Fruit fly (Drosophila melanogaster) whole organism, embryonic: ENCODE results near the gene CG15170.

Experiments used
- B-H1 ChIP-seq: fragments of 200-800 bp; sonication (Bioruptor generic); IDR thresholded peaks from 3 replicates; pipeline ENCODE4 v1.3.6; 2022; ENCODE audit warnings: missing biosample characterization, missing genetic modification characterization
- Bgb ChIP-seq: fragments of 200-800 bp; sonication (Bioruptor generic); IDR thresholded peaks from 2 replicates; pipeline ENCODE4 v1.3.6; 2022; ENCODE audit warnings: missing biosample characterization, missing genetic modification characterization; ENCODE audit not compliant: partially characterized antibody
- Bteb2 ChIP-seq: fragments of 200-800 bp; sonication (Bioruptor generic); optimal IDR thresholded peaks from 2 replicates; lab custom pipeline; 2016; ENCODE audit warnings: missing biosample characterization, missing genetic modification characterization
- CG10267 ChIP-seq: fragments of 200-800 bp; sonication (Bioruptor generic); optimal IDR thresholded peaks from 2 replicates; lab custom pipeline; 2018; ENCODE audit warnings: missing biosample characterization, mild to moderate bottlenecking, missing genetic modification characterization, moderate library complexity
- CG10366 ChIP-seq: fragments of 200-800 bp; sonication (Bioruptor generic); IDR thresholded peaks from 2 replicates; pipeline ENCODE4 v1.3.6; 2022; ENCODE audit warnings: missing biosample characterization, missing genetic modification characterization
- CG10462 ChIP-seq: fragments of 200-800 bp; sonication (Bioruptor generic); optimal IDR thresholded peaks from 2 replicates; lab custom pipeline; 2016; ENCODE audit warnings: missing biosample characterization, missing genetic modification characterization
- CG10959 ChIP-seq: fragments of 200-800 bp; sonication (Bioruptor generic); IDR thresholded peaks from 2 replicates; pipeline ENCODE4 v1.3.6; 2022; ENCODE audit warnings: missing biosample characterization, missing genetic modification characterization
- CG12391 ChIP-seq: fragments of 200-800 bp; sonication (Bioruptor generic); optimal IDR thresholded peaks from 3 replicates; lab custom pipeline; 2018; ENCODE audit warnings: missing biosample characterization, mild to moderate bottlenecking, missing genetic modification characterization, moderate library complexity
- CG14860 ChIP-seq: fragments of 200-800 bp; sonication (Bioruptor generic); IDR thresholded peaks from 3 replicates; pipeline ENCODE4 v1.3.6; 2022; ENCODE audit warnings: missing biosample characterization, missing genetic modification characterization; ENCODE audit not compliant: partially characterized antibody
- CG15514 ChIP-seq: fragments of 200-800 bp; sonication (Bioruptor generic); optimal IDR thresholded peaks from 3 replicates; lab custom pipeline; 2017; ENCODE audit warnings: missing biosample characterization, missing genetic modification characterization, mild to moderate bottlenecking, moderate library complexity, missing genetic modification reagents
- CG16779 ChIP-seq: fragments of 200-800 bp; sonication (Bioruptor generic); IDR thresholded peaks from 2 replicates; pipeline ENCODE4 v1.3.6; 2022; ENCODE audit warnings: missing biosample characterization, missing genetic modification characterization
- CG17359 ChIP-seq: fragments of 200-800 bp; sonication (Bioruptor generic); optimal IDR thresholded peaks from 3 replicates; lab custom pipeline; 2018; ENCODE audit warnings: missing biosample characterization, mild to moderate bottlenecking, missing genetic modification characterization, moderate library complexity
- CG17912 ChIP-seq: fragments of 200-800 bp; sonication (Bioruptor generic); optimal IDR thresholded peaks from 2 replicates; lab custom pipeline; 2018; ENCODE audit warnings: missing biosample characterization, mild to moderate bottlenecking, missing genetic modification characterization
- CG18619 ChIP-seq: fragments of 200-800 bp; sonication (Bioruptor generic); optimal IDR thresholded peaks from 3 replicates; lab custom pipeline; 2017; ENCODE audit warnings: missing biosample characterization, mild to moderate bottlenecking, missing genetic modification characterization
- CG3065 ChIP-seq: fragments of 200-800 bp; sonication (Bioruptor generic); optimal IDR thresholded peaks from 2 replicates; lab custom pipeline; 2016; ENCODE audit warnings: missing biosample characterization, missing genetic modification characterization
- CG43689 ChIP-seq: fragments of 200-800 bp; sonication (Bioruptor generic); IDR thresholded peaks from 2 replicates; pipeline ENCODE4 v1.3.6; 2022; ENCODE audit warnings: missing biosample characterization, missing genetic modification characterization
- CG6254 ChIP-seq: fragments of 200-800 bp; sonication (Bioruptor generic); optimal IDR thresholded peaks from 3 replicates; lab custom pipeline; 2017; ENCODE audit warnings: mild to moderate bottlenecking, missing biosample characterization, missing genetic modification reagents, missing genetic modification characterization
- CG6689 ChIP-seq: fragments of 200-800 bp; sonication (Bioruptor generic); IDR thresholded peaks from 2 replicates; pipeline ENCODE4 v1.3.6; 2022; ENCODE audit warnings: missing biosample characterization, missing genetic modification characterization
- CG7745 ChIP-seq: fragments of 200-800 bp; sonication (Bioruptor generic); optimal IDR thresholded peaks from 2 replicates; lab custom pipeline; 2018; ENCODE audit warnings: missing biosample characterization, mild to moderate bottlenecking, missing genetic modification characterization, moderate library complexity
- CG7963 ChIP-seq: fragments of 200-800 bp; sonication (Bioruptor generic); IDR thresholded peaks from 3 replicates; pipeline ENCODE4 v1.3.6; 2022; ENCODE audit warnings: missing biosample characterization, missing genetic modification characterization; ENCODE audit not compliant: partially characterized antibody
- CG9437 ChIP-seq: fragments of 200-800 bp; sonication (Bioruptor generic); optimal IDR thresholded peaks from 2 replicates; lab custom pipeline; 2018; ENCODE audit warnings: missing biosample characterization, mild to moderate bottlenecking, missing genetic modification characterization
- Doc2 ChIP-seq: fragments of 200-800 bp; sonication (Bioruptor generic); IDR thresholded peaks from 2 replicates; pipeline ENCODE4 v1.3.6; 2022; ENCODE audit warnings: missing biosample characterization, missing genetic modification characterization
- Ets65A ChIP-seq: fragments of 200-800 bp; sonication (Bioruptor generic); peaks from one replicate; lab custom pipeline; 2016; ENCODE audit warnings: missing biosample characterization, missing genetic modification characterization
- HHEX ChIP-seq: fragments of 200-800 bp; sonication (Bioruptor generic); optimal IDR thresholded peaks from 3 replicates; lab custom pipeline; 2017; ENCODE audit warnings: missing biosample characterization, mild to moderate bottlenecking, missing genetic modification characterization, missing genetic modification reagents
- HLHmδ ChIP-seq: fragments of 200-800 bp; sonication (Bioruptor generic); optimal IDR thresholded peaks from 2 replicates; lab custom pipeline; 2018; ENCODE audit warnings: missing biosample characterization, mild to moderate bottlenecking, missing genetic modification characterization, moderate library complexity
- Hmx ChIP-seq: fragments of 200-800 bp; sonication (Bioruptor generic); optimal IDR thresholded peaks from 2 replicates; lab custom pipeline; 2016; ENCODE audit warnings: missing biosample characterization, missing genetic modification characterization
- Neu2 ChIP-seq: fragments of 200-800 bp; sonication (Bioruptor generic); optimal IDR thresholded peaks from 3 replicates; lab custom pipeline; 2016; ENCODE audit warnings: missing biosample characterization, missing genetic modification characterization, borderline replicate concordance
- NfI ChIP-seq: fragments of 200-800 bp; sonication (Bioruptor generic); optimal IDR thresholded peaks from 3 replicates; lab custom pipeline; 2018; ENCODE audit warnings: missing biosample characterization, mild to moderate bottlenecking, missing genetic modification characterization, moderate library complexity
- Ravus ChIP-seq: fragments of 200-800 bp; sonication (Bioruptor generic); IDR thresholded peaks from 2 replicates; pipeline ENCODE4 v1.3.6; 2022; ENCODE audit warnings: missing biosample characterization, missing genetic modification characterization
- Six4 ChIP-seq: fragments of 200-800 bp; sonication (Bioruptor generic); optimal IDR thresholded peaks from 2 replicates; lab custom pipeline; 2016; ENCODE audit warnings: missing biosample characterization, missing genetic modification characterization
- Sox100B ChIP-seq: fragments of 200-800 bp; sonication (Bioruptor generic); optimal IDR thresholded peaks from 3 replicates; lab custom pipeline; 2018; ENCODE audit warnings: missing biosample characterization, mild to moderate bottlenecking, missing genetic modification characterization
- bab2 ChIP-seq: fragments of 200-800 bp; sonication (Bioruptor generic); optimal IDR thresholded peaks from 2 replicates; lab custom pipeline; 2016; ENCODE audit warnings: missing biosample characterization, missing genetic modification characterization
- bowl ChIP-seq: fragments of 200-800 bp; sonication (Bioruptor generic); IDR thresholded peaks from 2 replicates; pipeline ENCODE4 v1.3.6; 2022; ENCODE audit warnings: missing biosample characterization, missing genetic modification characterization
- chinmo ChIP-seq: fragments of 200-800 bp; sonication (Bioruptor generic); IDR thresholded peaks from 4 replicates; pipeline ENCODE4 v1.3.6; 2022; ENCODE audit warnings: missing biosample characterization, missing genetic modification characterization; ENCODE audit not compliant: partially characterized antibody
- corto ChIP-seq: fragments of 200-800 bp; sonication (Bioruptor generic); optimal IDR thresholded peaks from 2 replicates; lab custom pipeline; 2016; ENCODE audit warnings: missing biosample characterization, mild to moderate bottlenecking, missing genetic modification characterization, moderate library complexity
- crc ChIP-seq: fragments of 200-800 bp; sonication (Bioruptor generic); optimal IDR thresholded peaks from 2 replicates; lab custom pipeline; 2016; ENCODE audit warnings: missing biosample characterization, missing genetic modification characterization
- gcm2 ChIP-seq: fragments of 200-800 bp; sonication (Bioruptor generic); optimal IDR thresholded peaks from 2 replicates; lab custom pipeline; 2016; ENCODE audit warnings: missing biosample characterization, missing genetic modification characterization
- hkb ChIP-seq, 2 experiments: fragments of 200-800 bp in 1 of 2; fragments of >200 bp in 1 of 2; sonication (Bioruptor generic) in 1 of 2; IDR thresholded peaks in 1 of 2; optimal IDR thresholded peaks in 1 of 2; 2 replicates each; pipeline versions ENCODE4 v1.3.6 to Lab custom; 2017 to 2022; ENCODE audit warnings: missing biosample characterization in 1 of 2, missing genetic modification characterization in 1 of 2
- jigr1 ChIP-seq: fragments of 200-800 bp; sonication (Bioruptor generic); IDR thresholded peaks from 3 replicates; pipeline ENCODE4 v1.3.6; 2022; ENCODE audit warnings: missing biosample characterization, missing genetic modification characterization
- lab ChIP-seq: fragments of 200-800 bp; sonication (Bioruptor generic); optimal IDR thresholded peaks from 3 replicates; lab custom pipeline; 2017; ENCODE audit warnings: missing biosample characterization, missing genetic modification characterization, mild to moderate bottlenecking, moderate library complexity, missing genetic modification reagents
- lilli ChIP-seq: fragments of 200-800 bp; sonication (Bioruptor generic); optimal IDR thresholded peaks from 3 replicates; lab custom pipeline; 2016; ENCODE audit warnings: missing biosample characterization, missing genetic modification characterization
- rib ChIP-seq: fragments of 200-800 bp; sonication (Bioruptor generic); IDR thresholded peaks from 2 replicates; pipeline ENCODE4 v1.3.6; 2022; ENCODE audit warnings: missing biosample characterization, missing genetic modification characterization
- run ChIP-seq: fragments of 200-800 bp; sonication (Bioruptor generic); optimal IDR thresholded peaks from 3 replicates; lab custom pipeline; 2018; ENCODE audit warnings: missing biosample characterization, mild to moderate bottlenecking, missing genetic modification characterization
- sens-2 ChIP-seq: fragments of 200-800 bp; sonication (Bioruptor generic); IDR thresholded peaks from 2 replicates; pipeline ENCODE4 v1.3.6; 2022; ENCODE audit warnings: missing biosample characterization, missing genetic modification characterization
- so ChIP-seq: fragments of 200-800 bp; sonication (Bioruptor generic); IDR thresholded peaks from 3 replicates; pipeline ENCODE4 v1.3.6; 2022; ENCODE audit warnings: missing biosample characterization, missing genetic modification characterization
- ssp ChIP-seq: fragments of 200-800 bp; sonication (Bioruptor generic); IDR thresholded peaks from 2 replicates; pipeline ENCODE4 v1.3.6; 2022; ENCODE audit warnings: missing biosample characterization, missing genetic modification characterization
- tll ChIP-seq, 2 experiments: fragments of 200-800 bp in 1 of 2; fragments of >200 bp in 1 of 2; sonication (Bioruptor generic) in 1 of 2; optimal IDR thresholded peaks; 2 replicates each; lab custom pipeline; 2017 to 2019; ENCODE audit warnings: missing biosample characterization in 2 of 2, missing genetic modification characterization in 2 of 2, mild to moderate bottlenecking in 1 of 2, moderate library complexity in 1 of 2
- trh ChIP-seq: fragments of 200-800 bp; sonication (Bioruptor generic); optimal IDR thresholded peaks from 2 replicates; lab custom pipeline; 2016; ENCODE audit warnings: missing biosample characterization, missing genetic modification characterization
- vvl ChIP-seq: fragments of 200-800 bp; sonication (Bioruptor generic); IDR thresholded peaks from 2 replicates; pipeline ENCODE4 v1.3.6; 2022; ENCODE audit warnings: missing biosample characterization, missing genetic modification characterization
- zfh2 ChIP-seq: fragments of 200-800 bp; sonication (Bioruptor generic); optimal IDR thresholded peaks from 2 replicates; lab custom pipeline; 2016; ENCODE audit warnings: missing biosample characterization, missing genetic modification characterization

Gene CG15170

dm6 chr2L:18966214-18966556 is 23.8 kb downstream of the CG15170 start (continued):
- TF ChIP-seq NfI (GFP tag; lab: Kevin White, UChicago) = peak; percentile 73
- TF ChIP-seq Bteb2 (GFP tag; lab: Kevin White, UChicago) = peak; percentile 61
- no peak for TF ChIP-seq CG17912
- TF ChIP-seq Hmx (GFP tag; lab: Kevin White, UChicago) = no peak
- TF ChIP-seq sens-2 (GFP tag; lab: Robert Waterston, UW) = peak; percentile 36; the same call in 1 of the 2 replicates
- no peak for TF ChIP-seq crc (GFP tag; lab: Kevin White, UChicago)
- TF ChIP-seq jigr1 = peak; percentile 40; the same call in 2 of the 3 replicates
- no peak for TF ChIP-seq HLHmδ
- no peak for TF ChIP-seq CG7745
- TF ChIP-seq CG10959 (GFP tag; lab: Robert Waterston, UW) = peak; percentile 42; the same call in 1 of the 2 replicates
- TF ChIP-seq CG16779 (GFP tag; lab: Robert Waterston, UW) = no peak
- peak; percentile 0 for TF ChIP-seq gcm2 (GFP tag; lab: Kevin White, UChicago)
- no peak for TF ChIP-seq CG7963
- TF ChIP-seq tll (GFP tag; optimal IDR thresholded peaks at IDR 0.05; lab: Kevin White, UChicago) = no peak
- TF ChIP-seq Six4 (GFP tag; lab: Kevin White, UChicago) = peak; percentile 63
- peak; percentile 0 for TF ChIP-seq CG10462 (GFP tag; lab: Kevin White, UChicago)
- TF ChIP-seq CG10267 (tag; lab: Kevin White, UChicago) = peak; percentile 52
- peak; percentile 67 for TF ChIP-seq CG43689
- no peak for TF ChIP-seq CG14860
- TF ChIP-seq ssp (GFP tag; lab: Robert Waterston, UW) = peak; percentile 80
- TF ChIP-seq Sox100B = peak; percentile 16
- peak; percentile 47 for TF ChIP-seq CG6254 (GFP tag; lab: Kevin White, UChicago)
- TF ChIP-seq CG3065 (GFP tag; lab: Kevin White, UChicago) = peak; percentile 21
- TF ChIP-seq Ravus (GFP tag; lab: Robert Waterston, UW) = peak; percentile 73
- peak; percentile 97 for TF ChIP-seq rib (GFP tag; lab: Robert Waterston, UW)
- TF ChIP-seq CG12391 (tag; lab: Kevin White, UChicago) = peak; percentile 67
- peak; percentile 47 for TF ChIP-seq run (tag; lab: Kevin White, UChicago)
- TF ChIP-seq bowl = peak; percentile 79; the same call in 1 of the 2 replicates
- peak; percentile 78 for TF ChIP-seq lilli (GFP tag; lab: Kevin White, UChicago)
- TF ChIP-seq Doc2 (GFP tag; lab: Robert Waterston, UW) = peak; percentile 69; the same call in 1 of the 2 replicates
- TF ChIP-seq B-H1 (GFP tag; lab: Robert Waterston, UW) = peak; percentile 85
- TF ChIP-seq Neu2 (GFP tag; lab: Kevin White, UChicago) = no peak
- peak; percentile 83 for TF ChIP-seq CG15514 (GFP tag; lab: Kevin White, UChicago)
- TF ChIP-seq hkb (optimal IDR thresholded peaks at IDR 0.05; lab: Kevin White, UChicago) = no peak
- TF ChIP-seq hkb (GFP tag; IDR thresholded peaks at IDR 0.05; lab: Robert Waterston, UW) = peak; percentile 90
- peak; percentile 10 for TF ChIP-seq corto (GFP tag; lab: Kevin White, UChicago)
- no peak for TF ChIP-seq Bgb (GFP tag; lab: Robert Waterston, UW)
- peak; percentile 55 for TF ChIP-seq zfh2 (GFP tag; lab: Kevin White, UChicago)
- TF ChIP-seq CG17359 = peak; percentile 78
- TF ChIP-seq lab (GFP tag; lab: Kevin White, UChicago) = peak; percentile 95
- no peak for TF ChIP-seq CG9437
- peak; percentile 4 for TF ChIP-seq bab2 (GFP tag; lab: Kevin White, UChicago)
- peak; percentile 92 for TF ChIP-seq vvl
- no peak; the same call in 2 of the 4 replicates for TF ChIP-seq chinmo (GFP tag; lab: Robert Waterston, UW)
- TF ChIP-seq so (GFP tag; lab: Robert Waterston, UW) = peak; percentile 88
- TF ChIP-seq trh (GFP tag; lab: Kevin White, UChicago) = no peak
- TF ChIP-seq CG10366 (GFP tag; lab: Robert Waterston, UW) = peak; percentile 88
- peak; percentile 88 for TF ChIP-seq CG6689 (GFP tag; lab: Robert Waterston, UW)
- peak; percentile 66 for TF ChIP-seq CG18619 (GFP tag; lab: Kevin White, UChicago)
- TF ChIP-seq Ets65A (GFP tag; lab: Kevin White, UChicago) = peak; percentile 89
- peak; percentile 86 for TF ChIP-seq HHEX (GFP tag; lab: Kevin White, UChicago)
